Worm (Caenorhabditis elegans) whole organism, L1 larva: ENCODE results near the gene zim-1.

Experiments
- alr-1 ChIP-seq: fragments of 200-800 bp; sonication (Bioruptor generic); optimal IDR thresholded peaks from 2 replicates; lab custom pipeline; 2018; ENCODE audit warnings: borderline replicate concordance, mild to moderate bottlenecking, missing genetic modification characterization, missing compliant biosample characterization
- aly-2 ChIP-seq: fragments of 150-350 bp; optimal IDR thresholded peaks from 2 replicates; lab custom pipeline; 2014; ENCODE audit warnings: missing biosample characterization, missing genetic modification characterization
- blmp-1 ChIP-seq: fragments of 150-350 bp; optimal IDR thresholded peaks from 2 replicates; lab custom pipeline; 2014; ENCODE audit warnings: missing biosample characterization, missing genetic modification characterization
- ceh-82 ChIP-seq, 3 experiments: fragments of 150-350 bp in 1 of 3; sonication (generic microtip) in 2 of 3; optimal IDR thresholded peaks; 2 replicates each; lab custom pipeline; 2014 to 2017; ENCODE audit warnings: missing biosample characterization in 3 of 3, missing genetic modification characterization in 3 of 3
- efl-1 ChIP-seq, 4 experiments: fragments of 150-350 bp; optimal IDR thresholded peaks in 3 of 4; peaks in 1 of 4; 1 replicate in 1 of 4; 2 replicates in 3 of 4; lab custom pipeline; 2014; ENCODE audit warnings: missing biosample characterization in 2 of 4, missing genetic modification characterization in 2 of 4, missing genetic modification reagents in 2 of 4
- fos-1 ChIP-seq: fragments of 150-350 bp; optimal IDR thresholded peaks from 2 replicates; lab custom pipeline; 2014; ENCODE audit warnings: missing biosample characterization, missing genetic modification characterization
- jun-1 ChIP-seq: fragments of 150-350 bp; optimal IDR thresholded peaks from 2 replicates; lab custom pipeline; 2014; ENCODE audit warnings: missing biosample characterization, missing genetic modification reagents, missing genetic modification characterization
- lir-3 ChIP-seq: sonication (generic microtip); optimal IDR thresholded peaks from 2 replicates; lab custom pipeline; 2016; ENCODE audit warnings: mild to moderate bottlenecking, missing genetic modification characterization, moderate library complexity, missing compliant biosample characterization; ENCODE audit not compliant: poor library complexity
- mdl-1 ChIP-seq, 2 experiments: fragments of 150-350 bp; optimal IDR thresholded peaks; 2 replicates each; lab custom pipeline; 2014 to 2017; ENCODE audit warnings: missing biosample characterization in 2 of 2, missing genetic modification characterization in 2 of 2, inconsistent platforms in 1 of 2
- mef-2 ChIP-seq: fragments of 150-350 bp; optimal IDR thresholded peaks from 2 replicates; lab custom pipeline; 2014; ENCODE audit warnings: missing biosample characterization, missing genetic modification characterization
- nhr-77 ChIP-seq: fragments of 150-350 bp; optimal IDR thresholded peaks from 2 replicates; lab custom pipeline; 2014; ENCODE audit warnings: missing biosample characterization, missing genetic modification characterization
- skn-1 ChIP-seq: fragments of 150-350 bp; optimal IDR thresholded peaks from 2 replicates; lab custom pipeline; 2014; ENCODE audit warnings: missing biosample characterization, missing genetic modification characterization
- unc-30 ChIP-seq: sonication (generic microtip); optimal IDR thresholded peaks from 2 replicates; lab custom pipeline; 2017; ENCODE audit warnings: missing biosample characterization, missing genetic modification characterization
- ztf-11 ChIP-seq, 2 experiments: sonication (generic microtip); optimal IDR thresholded peaks; 2 replicates each; lab custom pipeline; 2016 to 2017; ENCODE audit warnings: missing genetic modification characterization in 2 of 2, missing biosample characterization in 1 of 2, missing compliant biosample characterization in 1 of 2

DNA sequence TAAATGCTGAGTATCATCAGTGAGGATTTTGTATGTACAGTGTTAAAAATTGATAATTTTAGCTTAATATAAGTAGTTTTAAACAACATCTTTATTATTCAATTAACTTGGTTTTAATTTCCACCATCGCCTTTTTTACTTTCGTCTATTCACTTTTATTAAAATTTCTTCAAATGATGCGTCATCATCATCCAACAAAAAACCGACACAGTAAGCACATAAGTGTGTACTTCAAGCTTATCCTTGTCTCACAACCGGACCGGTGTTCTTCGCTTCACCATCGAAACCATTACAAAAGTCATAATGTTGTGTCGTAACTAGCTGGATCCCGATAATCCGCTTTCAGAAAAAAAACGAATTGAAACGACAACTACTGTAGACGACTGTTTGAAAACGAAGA, 49.6 kb downstream of the zim-1 start, which contains the start of gene C43F9.11:
- no peak for TF ChIP-seq fos-1
- TF ChIP-seq efl-1 (optimal IDR thresholded peaks at IDR 0.05; lab: Kevin White, UChicago) = no peak
- no peak for TF ChIP-seq efl-1 (GFP tag; optimal IDR thresholded peaks at IDR 0.05 in 1 of 2; lab: Kevin White, UChicago)
- no peak for TF ChIP-seq aly-2
- TF ChIP-seq unc-30 (tag; lab: Kevin White, UChicago) = no peak
- TF ChIP-seq blmp-1 (tag; lab: Kevin White, UChicago) = no peak
- no peak for TF ChIP-seq ztf-11 (tag; optimal IDR thresholded peaks at IDR 0.05; lab: Kevin White, UChicago)
- no peak for TF ChIP-seq mdl-1 (tag; optimal IDR thresholded peaks at IDR 0.05; lab: Kevin White, UChicago)
- no peak for TF ChIP-seq jun-1 (tag; lab: Kevin White, UChicago)
- TF ChIP-seq lir-3 = no peak
- TF ChIP-seq alr-1 (tag; lab: Kevin White, UChicago) = no peak
- no peak for TF ChIP-seq skn-1
- no peak for TF ChIP-seq mef-2 (tag; lab: Kevin White, UChicago)
- TF ChIP-seq ceh-82 (tag; optimal IDR thresholded peaks at IDR 0.05; lab: Kevin White, UChicago) = no peak
- TF ChIP-seq nhr-77 (tag; lab: Kevin White, UChicago) = no peak
